Worm (Caenorhabditis elegans): ENCODE data around the gene chts-1.

chts-1 gene

ce11 chrX:7561972-7562371 is 42.5 kb upstream of the chts-1 start:
- TF ChIP-seq ceh-83 (GFP tag; optimal IDR thresholded peaks at IDR 0.05) = no peak
- no peak for TF ChIP-seq ceh-39 (tag; optimal IDR thresholded peaks at IDR 0.05)
- no peak for TF ChIP-seq lsy-2 (tag; optimal IDR thresholded peaks at IDR 0.05)

ce11 chrX:7558928-7559455 is 39.5 kb upstream of the chts-1 start, which contains the start of the genes PDB1.1 and F08C6.5:
Gene PDB1.1, minus strand, starts transcription at chrX:7559085.
Gene F08C6.5, plus strand, starts transcription at chrX:7559405.
- TF ChIP-seq drap-1 (GFP tag; optimal IDR thresholded peaks at IDR 0.05) = no peak
- TF ChIP-seq ham-2 (GFP tag; optimal IDR thresholded peaks at IDR 0.05) = no peak
- no peak for TF ChIP-seq ceh-39 (tag; optimal IDR thresholded peaks at IDR 0.05)
- TF ChIP-seq unc-39 (tag; optimal IDR thresholded peaks at IDR 0.05) = no peak
- no peak for TF ChIP-seq nhr-2 (tag; optimal IDR thresholded peaks at IDR 0.05)
- TF ChIP-seq unc-120 (tag; optimal IDR thresholded peaks at IDR 0.05; ENCODE audit: poor library complexity, severe bottlenecking) = no peak
- TF ChIP-seq sptf-1 (tag; optimal IDR thresholded peaks at IDR 0.05) = no peak
- TF ChIP-seq pha-4 (tag; optimal IDR thresholded peaks at IDR 0.05) = no peak
- TF ChIP-seq bed-3 (GFP tag; optimal IDR thresholded peaks at IDR 0.05) = no peak
- TF ChIP-seq sem-2 (GFP tag; optimal IDR thresholded peaks at IDR 0.05) = no peak
- no peak for TF ChIP-seq nhr-237 (tag; optimal IDR thresholded peaks at IDR 0.05)

ce11 chrX:7554326-7554725 is 34.9 kb upstream of the chts-1 start, which contains the start of gene F46C8.8:
Gene F46C8.8, minus strand, starts transcription at chrX:7554426.
- TF ChIP-seq ztf-11 (tag; optimal IDR thresholded peaks at IDR 0.05) = no peak
- no peak for TF ChIP-seq mep-1 (tag; optimal IDR thresholded peaks at IDR 0.05)
- no peak for TF ChIP-seq flh-1 (GFP tag; optimal IDR thresholded peaks at IDR 0.05)
- TF ChIP-seq sptf-1 (tag; optimal IDR thresholded peaks at IDR 0.05) = no peak
- no peak for TF ChIP-seq ceh-43 (GFP tag; optimal IDR thresholded peaks at IDR 0.05)
- TF ChIP-seq mab-5 (tag; optimal IDR thresholded peaks at IDR 0.05) = no peak
- no peak for TF ChIP-seq ceh-83 (GFP tag; optimal IDR thresholded peaks at IDR 0.05)
- no peak for TF ChIP-seq nhr-2 (tag; optimal IDR thresholded peaks at IDR 0.05)
- no peak for TF ChIP-seq lin-13 (tag; optimal IDR thresholded peaks at IDR 0.05)
- TF ChIP-seq nhr-12 (tag; optimal IDR thresholded peaks at IDR 0.05) = no peak
- TF ChIP-seq elt-3 (tag; optimal IDR thresholded peaks at IDR 0.05) = no peak
- no peak for TF ChIP-seq sem-2 (GFP tag; optimal IDR thresholded peaks at IDR 0.05)
- TF ChIP-seq ceh-39 (tag; optimal IDR thresholded peaks at IDR 0.05) = no peak
- no peak for TF ChIP-seq elt-1 (tag; optimal IDR thresholded peaks at IDR 0.05; ENCODE audit: borderline replicate concordance, insufficient read depth)

- TF ChIP-seq M03D4.4 (tag; optimal IDR thresholded peaks at IDR 0.05) = no peak
Measured at ce11 chrX:7553331-7553730, 33.9 kb upstream of the chts-1 start.

ce11 chrX:7550452-7550851 is 31.0 kb upstream of the chts-1 start:
- TF ChIP-seq nhr-28 (tag; optimal IDR thresholded peaks at IDR 0.05) = no peak
- no peak for TF ChIP-seq mab-5 (tag; optimal IDR thresholded peaks at IDR 0.05)
- no peak for TF ChIP-seq ces-1 (GFP tag; optimal IDR thresholded peaks at IDR 0.05)
- TF ChIP-seq nhr-12 (tag; optimal IDR thresholded peaks at IDR 0.05) = no peak

- no peak for TF ChIP-seq tbx-8 (GFP tag; optimal IDR thresholded peaks at IDR 0.05)
- no peak for TF ChIP-seq pha-4 (tag; optimal IDR thresholded peaks at IDR 0.05)
- no peak for TF ChIP-seq ztf-11 (tag; optimal IDR thresholded peaks at IDR 0.05)
- TF ChIP-seq nhr-237 (tag; optimal IDR thresholded peaks at IDR 0.05) = no peak
Measured at ce11 chrX:7548158-7548557, 28.7 kb upstream of the chts-1 start, which contains the start of gene F46C8.1. Gene F46C8.1, plus strand, starts transcription at chrX:7548458.

- TF ChIP-seq sptf-1 (tag; optimal IDR thresholded peaks at IDR 0.05) (no peak), unc-120 (tag; optimal IDR thresholded peaks at IDR 0.05; ENCODE audit: poor library complexity, severe bottlenecking) (no peak), nhr-76 (tag; optimal IDR thresholded peaks at IDR 0.05) (no peak), M03D4.4 (tag; optimal IDR thresholded peaks at IDR 0.05) (no peak), ceh-43 (GFP tag; optimal IDR thresholded peaks at IDR 0.05) (no peak), nhr-12 (tag; optimal IDR thresholded peaks at IDR 0.05) (no peak), ceh-39 (tag; optimal IDR thresholded peaks at IDR 0.05) (no peak), pha-4 (tag; optimal IDR thresholded peaks at IDR 0.05) (no peak), hlh-1 (tag; optimal IDR thresholded peaks at IDR 0.05) (no peak), ham-2 (GFP tag; optimal IDR thresholded peaks at IDR 0.05) (no peak), blmp-1 (tag; optimal IDR thresholded peaks at IDR 0.05) (no peak), bed-3 (GFP tag; optimal IDR thresholded peaks at IDR 0.05) (no peak), lin-13 (tag; optimal IDR thresholded peaks at IDR 0.05) (no peak)
Measured at ce11 chrX:7547696-7548095, 28.2 kb upstream of the chts-1 start.
